Worm (Caenorhabditis elegans) whole organism, L3 larva: Measurements from ENCODE around the gene F11E6.8.

Experiments used
- ama-1 ChIP-seq: fragments of 150-350 bp; optimal IDR thresholded peaks from 2 replicates; lab custom pipeline; 2018
- egl-5 ChIP-seq: fragments of 150-350 bp; optimal IDR thresholded peaks from 2 replicates; lab custom pipeline; 2017; ENCODE audit warnings: missing biosample characterization, missing genetic modification reagents, missing genetic modification characterization, inconsistent platforms
- elt-1 ChIP-seq: fragments of 150-350 bp; optimal IDR thresholded peaks from 2 replicates; lab custom pipeline; 2014; ENCODE audit warnings: missing biosample characterization, missing genetic modification characterization
- fos-1 ChIP-seq: fragments of 150-350 bp; optimal IDR thresholded peaks from 2 replicates; lab custom pipeline; 2014; ENCODE audit warnings: missing biosample characterization, missing genetic modification characterization
- jun-1 ChIP-seq: fragments of 150-350 bp; optimal IDR thresholded peaks from 2 replicates; lab custom pipeline; 2014; ENCODE audit warnings: missing biosample characterization, missing genetic modification reagents, missing genetic modification characterization
- lin-15B ChIP-seq: fragments of 150-350 bp; optimal IDR thresholded peaks from 2 replicates; lab custom pipeline; 2014; ENCODE audit warnings: missing biosample characterization, missing genetic modification characterization
- lin-39 ChIP-seq: fragments of 150-350 bp; optimal IDR thresholded peaks from 2 replicates; lab custom pipeline; 2018; ENCODE audit warnings: missing biosample characterization, missing genetic modification reagents, missing genetic modification characterization
- mml-1 ChIP-seq: fragments of 150-350 bp; sonication (generic microtip); optimal IDR thresholded peaks from 3 replicates; lab custom pipeline; 2014; ENCODE audit warnings: missing biosample characterization, missing genetic modification characterization
- nhr-23 ChIP-seq: fragments of 150-350 bp; optimal IDR thresholded peaks from 2 replicates; lab custom pipeline; 2014; ENCODE audit warnings: missing biosample characterization, missing genetic modification reagents, missing genetic modification characterization
- pha-4 ChIP-seq: fragments of 150-350 bp; optimal IDR thresholded peaks from 2 replicates; lab custom pipeline; 2014; ENCODE audit warnings: missing biosample characterization, missing genetic modification reagents, missing genetic modification characterization
- unc-62 ChIP-seq: fragments of 150-350 bp; sonication (generic microtip); optimal IDR thresholded peaks from 4 replicates; lab custom pipeline; 2014; ENCODE audit warnings: missing biosample characterization, missing genetic modification reagents, missing genetic modification characterization
- ztf-11 ChIP-seq: fragments of 150-350 bp; optimal IDR thresholded peaks from 2 replicates; lab custom pipeline; 2014; ENCODE audit warnings: missing biosample characterization, missing genetic modification characterization

- TF ChIP-seq elt-1 (tag; lab: Kevin White, UChicago) (no peak), jun-1 (tag; lab: Kevin White, UChicago) (no peak), mml-1 (tag; lab: Kevin White, UChicago) (no peak), ama-1 (lab: Kevin White, UChicago) (no peak), lin-39 (tag; lab: Kevin White, UChicago) (no peak), ztf-11 (tag; lab: Kevin White, UChicago) (no peak), fos-1 (tag; lab: Kevin White, UChicago) (no peak), lin-15B (tag; lab: Kevin White, UChicago) (no peak), unc-62 (GFP tag; lab: Kevin White, UChicago) (no peak), egl-5 (tag; lab: Kevin White, UChicago) (no peak), pha-4 (tag; lab: Kevin White, UChicago) (no peak), nhr-23 (tag; lab: Kevin White, UChicago) (no peak)
Measured at ce11 chrIV:17453200-17453599, 2.9 kb upstream of the F11E6.8 start.
